Worm (Caenorhabditis elegans) whole organism, L4 larva: ENCODE results near the gene R52.4.

Source experiments
- fos-1 ChIP-seq: fragments of 150-350 bp; optimal IDR thresholded peaks from 2 replicates; lab custom pipeline; 2014; ENCODE audit warnings: missing biosample characterization, missing genetic modification characterization
- ztf-11 ChIP-seq: fragments of 150-350 bp; optimal IDR thresholded peaks from 2 replicates; lab custom pipeline; 2014; ENCODE audit warnings: missing biosample characterization, missing genetic modification characterization

- TF ChIP-seq ztf-11 (no peak), fos-1 (tag; lab: Kevin White, UChicago) (no peak)
Measured at ce11 chrII:2114488-2114887, 6.3 kb upstream of the R52.4 start.
